Fruit fly (Drosophila melanogaster): ENCODE measurements around the gene C15.

C15 gene

DNA sequence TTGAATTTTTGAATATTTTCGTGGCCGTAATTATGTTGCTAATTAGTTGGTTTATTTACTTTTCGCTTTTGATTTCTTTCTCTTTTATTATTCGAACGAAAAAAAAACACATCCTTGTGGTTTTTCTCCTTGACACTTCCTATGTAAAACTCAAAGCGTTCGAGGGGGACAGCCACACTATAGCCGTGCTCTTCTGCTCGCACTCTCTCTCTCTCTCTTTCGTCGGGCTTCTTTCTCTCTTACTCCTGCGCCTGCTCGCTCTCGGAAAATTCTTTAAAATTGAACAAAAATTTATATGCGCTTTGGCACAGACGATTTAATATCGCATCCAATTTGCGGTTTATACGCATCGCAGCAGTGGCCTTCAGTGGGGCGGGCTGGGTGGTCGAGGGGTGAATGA is 58.1 kb downstream of the C15 start:
- no peak for TF ChIP-seq HLH106 (tag; optimal IDR thresholded peaks at IDR 0.05)
- TF ChIP-seq rgr (GFP tag; optimal IDR thresholded peaks at IDR 0.05), result no peak
- TF ChIP-seq br (GFP tag; optimal IDR thresholded peaks at IDR 0.05), result no peak
- TF ChIP-seq Hr78 (GFP tag; optimal IDR thresholded peaks at IDR 0.05), result no peak
- TF ChIP-seq Myc (optimal IDR thresholded peaks at IDR 0.05), result no peak
- no peak for TF ChIP-seq foxo (GFP tag; optimal IDR thresholded peaks at IDR 0.05)
- TF ChIP-seq lola (GFP tag; optimal IDR thresholded peaks at IDR 0.05), result no peak
- no peak for TF ChIP-seq brk (GFP tag; optimal IDR thresholded peaks at IDR 0.05)
- no peak for TF ChIP-seq psq (GFP tag; optimal IDR thresholded peaks at IDR 0.05)
- TF ChIP-seq GATAd (GFP tag; optimal IDR thresholded peaks at IDR 0.05), result no peak
- no peak for TF ChIP-seq woc (GFP tag; optimal IDR thresholded peaks at IDR 0.05)
- TF ChIP-seq Rel (GFP tag; optimal IDR thresholded peaks at IDR 0.05), result no peak
- TF ChIP-seq Rel (tag; optimal IDR thresholded peaks at IDR 0.05), result no peak
- no peak for TF ChIP-seq fru (GFP tag; optimal IDR thresholded peaks at IDR 0.05)
- TF ChIP-seq dsf (GFP tag; optimal IDR thresholded peaks at IDR 0.05; ENCODE audit: borderline replicate concordance), result no peak
- TF ChIP-seq Dif (GFP tag; optimal IDR thresholded peaks at IDR 0.05; ENCODE audit: partially characterized antibody), result no peak

DNA sequence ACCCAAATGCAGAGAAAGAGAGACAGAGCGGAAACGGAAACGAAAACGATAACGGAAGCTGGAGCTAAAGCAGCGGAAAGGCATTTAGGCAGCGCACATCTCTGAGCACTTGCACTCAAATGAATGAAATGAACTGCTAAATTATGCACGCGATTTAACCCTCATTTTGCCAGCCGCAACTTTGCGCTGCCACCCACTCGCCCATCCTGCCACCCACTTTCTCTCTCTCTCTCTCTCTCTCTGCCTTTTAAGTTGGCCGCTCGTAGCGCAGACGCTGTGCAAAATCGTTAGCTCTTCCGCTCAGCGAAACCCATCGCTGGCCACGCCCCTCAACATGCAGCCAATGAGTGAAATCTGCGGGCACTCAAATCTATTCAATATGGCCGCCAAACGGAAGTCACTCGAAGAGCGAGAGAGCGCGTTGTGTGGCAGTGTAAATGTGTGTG is 61.7 kb downstream of the C15 start:
- TF ChIP-seq fru (GFP tag; optimal IDR thresholded peaks at IDR 0.05) (no peak), Vsx2 (GFP tag; optimal IDR thresholded peaks at IDR 0.05; ENCODE audit: partially characterized antibody) (peak; percentile 8)
